Fruit fly (Drosophila melanogaster) whole organism, embryonic: ENCODE results near the gene Tfb5.

ENCODE experiments used
- Asciz ChIP-seq: fragments of 200-800 bp; sonication (Bioruptor generic); optimal IDR thresholded peaks from 2 replicates; lab custom pipeline; 2017; ENCODE audit warnings: missing biosample characterization, mild to moderate bottlenecking, missing genetic modification characterization, missing genetic modification reagents
- B-H2 ChIP-seq: fragments of 200-800 bp; sonication (Bioruptor generic); optimal IDR thresholded peaks from 2 replicates; lab custom pipeline; 2018; ENCODE audit warnings: missing biosample characterization, mild to moderate bottlenecking, missing genetic modification characterization
- CG10209 ChIP-seq: fragments of 200-800 bp; sonication (Bioruptor generic); optimal IDR thresholded peaks from 3 replicates; lab custom pipeline; 2017; ENCODE audit warnings: missing biosample characterization, mild to moderate bottlenecking, missing genetic modification characterization, missing genetic modification reagents
- CG1024 ChIP-seq: fragments of 200-800 bp; sonication (Bioruptor generic); IDR thresholded peaks from 2 replicates; pipeline ENCODE4 v1.3.6; 2022; ENCODE audit warnings: missing biosample characterization, missing genetic modification characterization
- CG10431 ChIP-seq: fragments of 200-800 bp; sonication (Bioruptor generic); optimal IDR thresholded peaks from 3 replicates; lab custom pipeline; 2018; ENCODE audit warnings: missing biosample characterization, mild to moderate bottlenecking, missing genetic modification characterization
- CG12155 ChIP-seq: fragments of 200-800 bp; sonication (Bioruptor generic); optimal IDR thresholded peaks from 3 replicates; lab custom pipeline; 2016; ENCODE audit warnings: missing biosample characterization, missing genetic modification characterization
- CG1233 ChIP-seq: fragments of 200-800 bp; sonication (Bioruptor generic); optimal IDR thresholded peaks from 4 replicates; lab custom pipeline; 2018; ENCODE audit warnings: missing biosample characterization, mild to moderate bottlenecking, missing genetic modification characterization
- CG16779 ChIP-seq: fragments of 200-800 bp; sonication (Bioruptor generic); IDR thresholded peaks from 2 replicates; pipeline ENCODE4 v1.3.6; 2022; ENCODE audit warnings: missing biosample characterization, missing genetic modification characterization
- CG16813 ChIP-seq: fragments of 200-800 bp; sonication (Bioruptor generic); IDR thresholded peaks from 3 replicates; pipeline ENCODE4 v1.3.6; 2022; ENCODE audit warnings: missing biosample characterization, missing genetic modification characterization; ENCODE audit not compliant: partially characterized antibody
- CG17361 ChIP-seq: fragments of 200-800 bp; sonication (Bioruptor generic); IDR thresholded peaks from 3 replicates; pipeline ENCODE4 v1.3.6; 2022; ENCODE audit warnings: missing biosample characterization, missing genetic modification characterization
- CG17829 ChIP-seq: fragments of 200-800 bp; optimal IDR thresholded peaks from 2 replicates; lab custom pipeline; 2019; ENCODE audit warnings: missing biosample characterization, mild to moderate bottlenecking, missing genetic modification characterization, moderate library complexity
- CG18619 ChIP-seq: fragments of 200-800 bp; sonication (Bioruptor generic); optimal IDR thresholded peaks from 3 replicates; lab custom pipeline; 2017; ENCODE audit warnings: missing biosample characterization, mild to moderate bottlenecking, missing genetic modification characterization
- CG18764 ChIP-seq: fragments of 200-800 bp; sonication (Bioruptor generic); optimal IDR thresholded peaks from 3 replicates; lab custom pipeline; 2016; ENCODE audit warnings: missing biosample characterization, missing genetic modification characterization
- CG2199 ChIP-seq: fragments of 200-800 bp; sonication (Bioruptor generic); IDR thresholded peaks from 3 replicates; pipeline ENCODE4 v1.3.6; 2022; ENCODE audit warnings: missing biosample characterization, missing genetic modification characterization
- CG30020 ChIP-seq: fragments of 200-800 bp; optimal IDR thresholded peaks from 2 replicates; lab custom pipeline; 2019; ENCODE audit warnings: missing biosample characterization, mild to moderate bottlenecking, missing genetic modification characterization, moderate library complexity
- CG42726 ChIP-seq: fragments of 200-800 bp; sonication (Bioruptor generic); IDR thresholded peaks from 2 replicates; pipeline ENCODE4 v1.3.6; 2022; ENCODE audit warnings: missing biosample characterization, missing genetic modification characterization; ENCODE audit not compliant: partially characterized antibody
- CG4282 ChIP-seq: fragments of 200-800 bp; sonication (Bioruptor generic); optimal IDR thresholded peaks from 2 replicates; lab custom pipeline; 2016; ENCODE audit warnings: missing biosample characterization, missing genetic modification characterization
- CG4360 ChIP-seq: fragments of 200-800 bp; sonication (Bioruptor generic); IDR thresholded peaks from 2 replicates; pipeline ENCODE4 v1.3.6; 2022; ENCODE audit warnings: missing biosample characterization, missing genetic modification characterization
- CG8290 ChIP-seq, 3 experiments: fragments of 200-800 bp; sonication (Bioruptor generic); optimal IDR thresholded peaks; 2 replicates each; lab custom pipeline; 2016 to 2019; ENCODE audit warnings: missing biosample characterization in 3 of 3, missing genetic modification characterization in 3 of 3, mild to moderate bottlenecking in 2 of 3, moderate library complexity in 1 of 3
- CG9437 ChIP-seq: fragments of 200-800 bp; sonication (Bioruptor generic); optimal IDR thresholded peaks from 2 replicates; lab custom pipeline; 2018; ENCODE audit warnings: missing biosample characterization, mild to moderate bottlenecking, missing genetic modification characterization
- Ets65A ChIP-seq: fragments of 200-800 bp; sonication (Bioruptor generic); peaks from one replicate; lab custom pipeline; 2016; ENCODE audit warnings: missing biosample characterization, missing genetic modification characterization
- HHEX ChIP-seq: fragments of 200-800 bp; sonication (Bioruptor generic); optimal IDR thresholded peaks from 3 replicates; lab custom pipeline; 2017; ENCODE audit warnings: missing biosample characterization, mild to moderate bottlenecking, missing genetic modification characterization, missing genetic modification reagents
- Hey ChIP-seq: fragments of 200-800 bp; sonication (Bioruptor generic); optimal IDR thresholded peaks from 3 replicates; lab custom pipeline; 2018; ENCODE audit warnings: missing biosample characterization, mild to moderate bottlenecking, missing genetic modification characterization
- HmgZ ChIP-seq: fragments of 200-800 bp; sonication (Bioruptor generic); optimal IDR thresholded peaks from 2 replicates; lab custom pipeline; 2018; ENCODE audit warnings: missing biosample characterization, mild to moderate bottlenecking, missing genetic modification characterization
- Lim3 ChIP-seq: fragments of 200-800 bp; sonication (Bioruptor generic); IDR thresholded peaks from 2 replicates; pipeline ENCODE4 v1.3.6; 2022; ENCODE audit warnings: missing biosample characterization, missing genetic modification characterization
- MESR4 ChIP-seq: fragments of 200-800 bp; sonication (Bioruptor generic); optimal IDR thresholded peaks from 2 replicates; lab custom pipeline; 2018; ENCODE audit warnings: missing biosample characterization, mild to moderate bottlenecking, missing genetic modification characterization, moderate library complexity
- Meics ChIP-seq: fragments of 200-800 bp; sonication (Bioruptor generic); optimal IDR thresholded peaks from 2 replicates; lab custom pipeline; 2017; ENCODE audit warnings: missing biosample characterization, mild to moderate bottlenecking, missing genetic modification characterization
- NC2α ChIP-seq: fragments of 200-800 bp; sonication (Bioruptor generic); optimal IDR thresholded peaks from 2 replicates; lab custom pipeline; 2016; ENCODE audit warnings: missing biosample characterization, missing genetic modification characterization
- Nf-YA ChIP-seq: fragments of 200-800 bp; sonication (Bioruptor generic); IDR thresholded peaks from 2 replicates; pipeline ENCODE4 v1.3.6; 2022; ENCODE audit warnings: missing biosample characterization, missing genetic modification characterization
- Vsx1 ChIP-seq: fragments of 200-800 bp; sonication (Bioruptor generic); optimal IDR thresholded peaks from 2 replicates; lab custom pipeline; 2017; ENCODE audit warnings: missing biosample characterization, mild to moderate bottlenecking, missing genetic modification characterization, missing genetic modification reagents
- Xrp1 ChIP-seq: fragments of 200-800 bp; sonication (Bioruptor generic); IDR thresholded peaks from 2 replicates; pipeline ENCODE4 v1.3.6; 2022; ENCODE audit warnings: missing biosample characterization, missing genetic modification characterization
- ab ChIP-seq: fragments of 200-800 bp; sonication (Bioruptor generic); optimal IDR thresholded peaks from 2 replicates; lab custom pipeline; 2016; ENCODE audit warnings: missing biosample characterization, missing genetic modification characterization
- amos ChIP-seq: fragments of 200-800 bp; sonication (Bioruptor generic); IDR thresholded peaks from 2 replicates; pipeline ENCODE4 v1.3.6; 2022; ENCODE audit warnings: missing biosample characterization, missing genetic modification characterization; ENCODE audit not compliant: partially characterized antibody
- ap ChIP-seq: fragments of 200-800 bp; sonication (Bioruptor generic); IDR thresholded peaks from 2 replicates; pipeline ENCODE4 v1.3.6; 2022; ENCODE audit warnings: missing biosample characterization, missing genetic modification characterization
- ase ChIP-seq: fragments of 200-800 bp; sonication (Bioruptor generic); IDR thresholded peaks from 3 replicates; pipeline ENCODE4 v1.3.6; 2022; ENCODE audit warnings: missing biosample characterization, missing genetic modification characterization
- chm ChIP-seq: fragments of 200-800 bp; sonication (Bioruptor generic); IDR thresholded peaks from 2 replicates; pipeline ENCODE4 v1.3.6; 2022; ENCODE audit warnings: missing biosample characterization, missing genetic modification characterization
- dati ChIP-seq: fragments of 200-800 bp; sonication (Bioruptor generic); IDR thresholded peaks from 2 replicates; pipeline ENCODE4 v1.3.6; 2022; ENCODE audit warnings: missing biosample characterization, missing genetic modification characterization
- en ChIP-seq: fragments of 200-800 bp; sonication (Bioruptor generic); optimal IDR thresholded peaks from 2 replicates; lab custom pipeline; 2016; ENCODE audit warnings: missing biosample characterization, missing genetic modification characterization
- fd3F ChIP-seq: fragments of 200-800 bp; sonication (Bioruptor generic); optimal IDR thresholded peaks from 2 replicates; lab custom pipeline; 2018; ENCODE audit warnings: missing biosample characterization, mild to moderate bottlenecking, missing genetic modification characterization, moderate library complexity
- luna ChIP-seq: fragments of 200-800 bp; sonication (Bioruptor generic); optimal IDR thresholded peaks from 2 replicates; lab custom pipeline; 2016; ENCODE audit warnings: missing biosample characterization, missing genetic modification characterization
- nau ChIP-seq: fragments of 200-800 bp; sonication (Bioruptor generic); optimal IDR thresholded peaks from 3 replicates; lab custom pipeline; 2017; ENCODE audit warnings: missing biosample characterization, mild to moderate bottlenecking, missing genetic modification characterization, missing genetic modification reagents
- pan ChIP-seq, 4 experiments: fragments of >200 bp in 3 of 4; fragments of 200-800 bp in 1 of 4; sonication (Bioruptor generic) in 1 of 4; optimal IDR thresholded peaks in 3 of 4; IDR thresholded peaks in 1 of 4; 2 replicates each; pipeline versions ENCODE4 v1.3.6 to Lab custom; 2017 to 2022; ENCODE audit warnings: missing biosample characterization in 2 of 4, missing genetic modification characterization in 2 of 4, mixed read lengths in 1 of 4
- peb ChIP-seq: fragments of 200-800 bp; sonication (Bioruptor generic); IDR thresholded peaks from 2 replicates; pipeline ENCODE4 v1.3.6; 2022; ENCODE audit warnings: missing biosample characterization, missing genetic modification characterization
- shn ChIP-seq: fragments of 200-800 bp; sonication (Bioruptor generic); optimal IDR thresholded peaks from 3 replicates; lab custom pipeline; 2016; ENCODE audit warnings: missing biosample characterization, missing genetic modification characterization
- slou ChIP-seq: fragments of 200-800 bp; sonication (Bioruptor generic); optimal IDR thresholded peaks from 3 replicates; lab custom pipeline; 2016; ENCODE audit warnings: missing biosample characterization, missing genetic modification characterization
- ssp ChIP-seq: fragments of 200-800 bp; sonication (Bioruptor generic); IDR thresholded peaks from 2 replicates; pipeline ENCODE4 v1.3.6; 2022; ENCODE audit warnings: missing biosample characterization, missing genetic modification characterization
- trem ChIP-seq: fragments of 200-800 bp; optimal IDR thresholded peaks from 3 replicates; lab custom pipeline; 2019; ENCODE audit warnings: missing biosample characterization, mild to moderate bottlenecking, missing genetic modification characterization, moderate library complexity
- ttk ChIP-seq: fragments of 200-800 bp; sonication (Bioruptor generic); IDR thresholded peaks from 2 replicates; pipeline ENCODE4 v2.1.2; 2022; ENCODE audit warnings: missing biosample characterization, missing genetic modification characterization

The Tfb5 gene

DNA sequence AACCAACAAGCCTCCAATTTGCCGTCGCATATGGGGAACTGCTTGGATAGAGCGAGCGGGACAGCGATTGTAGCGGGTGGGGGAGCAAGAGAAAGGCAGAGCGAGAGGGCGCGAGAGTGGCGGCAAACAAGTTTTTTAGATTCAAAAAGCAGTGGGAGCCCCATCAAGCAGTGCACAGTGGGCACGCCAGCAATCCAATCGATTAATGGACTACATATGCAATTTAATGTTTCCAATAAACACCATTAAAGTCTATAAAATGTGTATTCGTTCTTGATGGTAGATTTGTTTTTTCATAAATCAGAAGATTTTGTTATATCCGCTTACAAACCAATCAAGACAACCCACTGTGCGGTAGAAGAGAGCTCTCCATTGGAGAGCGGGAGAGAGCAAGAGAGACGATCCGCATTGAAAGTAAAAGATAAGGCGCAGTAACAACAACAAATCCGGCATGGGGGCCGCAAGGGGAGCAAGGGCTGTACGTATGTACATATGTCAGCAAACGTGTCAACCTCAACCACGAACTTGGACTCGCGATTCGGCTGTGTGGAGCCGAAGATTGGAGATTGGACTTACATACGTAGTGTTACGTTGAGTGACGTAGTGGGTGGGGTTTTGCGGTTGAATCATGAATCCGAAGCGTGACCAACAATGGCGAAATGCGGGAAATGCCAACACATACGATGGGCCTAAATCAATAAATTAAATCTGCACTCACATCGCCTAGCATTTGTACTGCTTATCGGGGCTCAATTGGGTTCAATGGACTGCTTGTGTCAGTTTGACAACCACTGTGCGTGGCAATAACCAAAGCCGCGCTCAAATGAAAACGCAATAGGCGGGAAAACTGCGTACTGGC lies 13.0 kb downstream of the Tfb5 start (continued):
- TF ChIP-seq shn (GFP tag; lab: Kevin White, UChicago) (peak; percentile 100), ssp (GFP tag; lab: Robert Waterston, UW) (peak; percentile 95), ap (GFP tag; lab: Robert Waterston, UW) (peak; percentile 99), ase (GFP tag; lab: Robert Waterston, UW) (peak; percentile 100), Ets65A (peak; percentile 100), CG30020 (tag; lab: Kevin White, UChicago) (peak; percentile 88), pan (optimal IDR thresholded peaks at IDR 0.05; lab: Kevin White, UChicago) (no peak), pan (GFP tag; optimal IDR thresholded peaks at IDR 0.05 in 1 of 2, IDR thresholded peaks at IDR 0.05 in 1 of 2) (peak in 1 of 2 experiments; percentile 99), Meics (peak; percentile 99), trem (tag; lab: Kevin White, UChicago) (peak; percentile 97), luna (GFP tag; lab: Kevin White, UChicago) (peak; percentile 98), ab (peak; percentile 97), Asciz (GFP tag; lab: Kevin White, UChicago) (peak; percentile 99), chm (GFP tag; lab: Robert Waterston, UW) (peak; percentile 100), CG1024 (GFP tag; lab: Robert Waterston, UW) (peak; percentile 97), NC2α (GFP tag; lab: Kevin White, UChicago) (peak; percentile 98), CG18764 (GFP tag; lab: Kevin White, UChicago) (peak; percentile 99), Nf-YA (peak; percentile 98), Vsx1 (GFP tag; lab: Kevin White, UChicago) (peak; percentile 96), CG10431 (GFP tag; lab: Kevin White, UChicago) (peak; percentile 97), slou (GFP tag; lab: Kevin White, UChicago) (peak; percentile 98), fd3F (GFP tag; lab: Kevin White, UChicago) (peak; percentile 97), CG9437 (GFP tag; lab: Kevin White, UChicago) (peak; percentile 97), Lim3 (peak; percentile 99; the same call in 1 of the 2 replicates), ttk (GFP tag; lab: Robert Waterston, UW) (peak; percentile 99), CG42726 (GFP tag; lab: Robert Waterston, UW) (peak; percentile 68; the same call in 1 of the 2 replicates), CG18619 (GFP tag; lab: Kevin White, UChicago) (peak; percentile 98), CG4360 (GFP tag; lab: Robert Waterston, UW) (peak; percentile 92), dati (GFP tag; lab: Robert Waterston, UW) (peak; percentile 99), CG8290 (GFP tag; optimal IDR thresholded peaks at IDR 0.05; lab: Kevin White, UChicago) (peak; percentile 99), CG8290 (tag; optimal IDR thresholded peaks at IDR 0.05; lab: Kevin White, UChicago) (peak; percentile 99 to 100), Hey (tag; lab: Kevin White, UChicago) (peak; percentile 87), CG16813 (GFP tag; lab: Robert Waterston, UW) (peak; percentile 65), MESR4 (GFP tag; lab: Kevin White, UChicago) (peak; percentile 85), Xrp1 (GFP tag; lab: Robert Waterston, UW) (peak; percentile 99), peb (GFP tag; lab: Robert Waterston, UW) (peak; percentile 99), CG1233 (GFP tag; lab: Kevin White, UChicago) (peak; percentile 99), CG2199 (GFP tag; lab: Robert Waterston, UW) (peak; percentile 99), HHEX (peak; percentile 99), nau (GFP tag; lab: Kevin White, UChicago) (peak; percentile 98), CG17361 (GFP tag; lab: Robert Waterston, UW) (peak; percentile 99), CG10209 (GFP tag; lab: Kevin White, UChicago) (peak; percentile 99), CG12155 (GFP tag; lab: Kevin White, UChicago) (peak; percentile 98), HmgZ (peak; percentile 99), CG4282 (GFP tag; lab: Kevin White, UChicago) (peak; percentile 99), amos (GFP tag; lab: Robert Waterston, UW) (no peak), B-H2 (GFP tag; lab: Kevin White, UChicago) (peak; percentile 96), CG16779 (GFP tag; lab: Robert Waterston, UW) (peak; percentile 98), en (GFP tag; lab: Kevin White, UChicago) (peak; percentile 99), CG17829 (peak; percentile 99)
